Worm (Caenorhabditis elegans): ENCODE measurements around the gene F43C9.2.

ce11 chrX:4809189-4809588 is 25.8 kb downstream of the F43C9.2 start:
- TF ChIP-seq mep-1 (tag; optimal IDR thresholded peaks at IDR 0.05) = no peak
- TF ChIP-seq ceh-82 (tag; optimal IDR thresholded peaks at IDR 0.05) = no peak
- no peak for TF ChIP-seq F49E8.2 (tag; optimal IDR thresholded peaks at IDR 0.05; ENCODE audit: borderline replicate concordance)
- TF ChIP-seq Y48G9A.11 (GFP tag; IDR thresholded peaks at IDR 0.05) = no peak
- TF ChIP-seq nhr-76 (tag; optimal IDR thresholded peaks at IDR 0.05) = no peak
- no peak for TF ChIP-seq nhr-77 (tag; optimal IDR thresholded peaks at IDR 0.05)
- TF ChIP-seq pqm-1 (tag; optimal IDR thresholded peaks at IDR 0.05) = no peak
- no peak for TF ChIP-seq ama-1 (optimal IDR thresholded peaks at IDR 0.05)
- no peak for TF ChIP-seq saeg-2 (GFP tag; IDR thresholded peaks at IDR 0.05)
- no peak for TF ChIP-seq ceh-28 (tag; optimal IDR thresholded peaks at IDR 0.05)
- no peak for TF ChIP-seq R02D3.7 (tag; optimal IDR thresholded peaks at IDR 0.05)
- TF ChIP-seq dmd-8 (GFP tag; IDR thresholded peaks at IDR 0.05) = no peak
- no peak for TF ChIP-seq lin-39 (tag; optimal IDR thresholded peaks at IDR 0.05)
- no peak for TF ChIP-seq aly-2 (tag; optimal IDR thresholded peaks at IDR 0.05)
